Fruit fly (Drosophila melanogaster) whole organism, pupa: ENCODE data around the gene CG32813.
A peak's percentile ranks its signal among the peaks of the same experiment; 100 is the strongest.

Source experiments
- CG12605 ChIP-seq: fragments of 200-800 bp; sonication (Bioruptor generic); IDR thresholded peaks from 2 replicates; pipeline ENCODE4 v1.3.6; 2022; ENCODE audit warnings: missing biosample characterization, missing genetic modification characterization
- CG32121 ChIP-seq: fragments of 200-800 bp; sonication (Bioruptor generic); IDR thresholded peaks from 2 replicates; pipeline ENCODE4 v1.3.6; 2022; ENCODE audit warnings: missing biosample characterization, missing genetic modification characterization
- CG8301 ChIP-seq: fragments of 200-800 bp; sonication (Bioruptor generic); optimal IDR thresholded peaks from 2 replicates; lab custom pipeline; 2018; ENCODE audit warnings: missing biosample characterization, mild to moderate bottlenecking, missing genetic modification characterization
- D1 ChIP-seq: fragments of 200-800 bp; sonication (Bioruptor generic); optimal IDR thresholded peaks from 2 replicates; lab custom pipeline; 2018; ENCODE audit warnings: missing biosample characterization, mild to moderate bottlenecking, missing genetic modification characterization, moderate library complexity
- EcR ChIP-seq: fragments of 200-800 bp; sonication (Bioruptor generic); optimal IDR thresholded peaks from 3 replicates; lab custom pipeline; 2019; ENCODE audit warnings: missing biosample characterization, missing genetic modification characterization, mild to moderate bottlenecking, moderate library complexity, missing genetic modification reagents
- Pif1A ChIP-seq: fragments of 200-800 bp; sonication (Bioruptor generic); optimal IDR thresholded peaks from 3 replicates; lab custom pipeline; 2016; ENCODE audit warnings: missing biosample characterization, missing genetic modification characterization
- Pif1B ChIP-seq: fragments of 200-800 bp; sonication (Bioruptor generic); optimal IDR thresholded peaks from 3 replicates; lab custom pipeline; 2016; ENCODE audit warnings: missing biosample characterization, missing genetic modification characterization

dm6 chrX:1392875-1393274, 12.2 kb downstream of the CG32813 start, which contains the start of gene Rilpl:
- TF ChIP-seq EcR (GFP tag; lab: Kevin White, UChicago) (no peak), CG32121 (peak; percentile 22; the same call in 1 of the 2 replicates), Pif1A (GFP tag; lab: Kevin White, UChicago) (no peak), CG12605 (GFP tag; lab: Robert Waterston, UW) (no peak), Pif1B (GFP tag; lab: Kevin White, UChicago) (no peak), CG8301 (tag; lab: Kevin White, UChicago) (no peak), D1 (tag; lab: Kevin White, UChicago) (no peak)
